5 fruit fly cellular contexts compared by ENCODE assay signal in the genomic region with DNA sequence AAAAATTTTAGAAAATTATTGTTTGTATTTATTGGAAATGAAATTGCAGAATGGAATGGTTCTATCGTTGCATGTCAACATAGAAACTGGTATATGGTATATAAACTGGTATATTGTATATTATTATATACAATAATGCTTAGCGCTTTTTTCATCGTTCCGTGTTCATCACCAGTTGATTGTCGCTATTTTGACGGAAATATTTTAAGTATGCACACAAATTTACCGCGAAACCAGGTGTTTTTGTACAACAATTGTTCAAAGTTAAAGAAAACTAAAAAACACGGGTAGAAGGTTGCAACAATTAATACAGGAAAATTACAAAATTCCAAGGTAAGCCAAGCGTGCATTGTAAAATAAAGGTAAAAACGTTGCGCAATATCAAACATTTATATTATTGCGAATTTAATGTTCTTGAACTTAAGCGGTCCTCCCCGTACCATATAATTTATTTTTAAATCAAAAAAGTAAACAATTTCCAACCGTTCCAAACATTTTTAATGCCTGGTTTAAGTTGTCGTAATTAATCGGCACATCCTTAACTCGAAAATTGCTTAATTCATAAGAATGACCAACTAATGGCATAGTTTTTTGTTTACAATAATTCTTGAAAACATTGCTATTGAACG.
TF ChIP-seq lines count a peak whose summit lies in the region.

A gene (plus strand): TSS at position 153 of the 629 bp plus-strand sequence.

- no peak for TF ChIP-seq CTCF in whole organism, embryonic (GFP tag; optimal IDR thresholded peaks at IDR 0.05; lab: Kevin White, UChicago)

TF ChIP-seq in whole organism, adult, 20 proteins besides CTCF, POLR2A, EP300 and RAD21:
- TF ChIP-seq kay (GFP tag; lab: Kevin White, UChicago; ENCODE audit: borderline replicate concordance) (peak; percentile 58), CG7045 (GFP tag; optimal IDR thresholded peaks at IDR 0.05; lab: Kevin White, UChicago) (no peak)

TF ChIP-seq in whole organism, embryonic, 481 proteins besides CTCF, POLR2A, EP300 and RAD21 (continues in another document):
- TF ChIP-seq CG1024 (GFP tag; IDR thresholded peaks at IDR 0.05; lab: Robert Waterston, UW) (peak; percentile 99), CG12659 (GFP tag; optimal IDR thresholded peaks at IDR 0.05; lab: Kevin White, UChicago) (peak; percentile 47), CG33213 (GFP tag; optimal IDR thresholded peaks at IDR 0.05; lab: Kevin White, UChicago) (peak; percentile 32), pfk (GFP tag; optimal IDR thresholded peaks at IDR 0.05; lab: Kevin White, UChicago) (peak; percentile 91), CG30020 (tag; optimal IDR thresholded peaks at IDR 0.05; lab: Kevin White, UChicago) (peak; percentile 99), HmgZ (tag; optimal IDR thresholded peaks at IDR 0.05; lab: Kevin White, UChicago) (peak; percentile 0), CG3847 (GFP tag; IDR thresholded peaks at IDR 0.05; lab: Robert Waterston, UW) (no peak), CG13296 (GFP tag; optimal IDR thresholded peaks at IDR 0.05; lab: Kevin White, UChicago) (no peak), CG34224 (GFP tag; IDR thresholded peaks at IDR 0.05; lab: Robert Waterston, UW; ENCODE audit: partially characterized antibody) (no peak), slou (GFP tag; optimal IDR thresholded peaks at IDR 0.05; lab: Kevin White, UChicago) (no peak), CG17361 (GFP tag; IDR thresholded peaks at IDR 0.05; lab: Robert Waterston, UW) (peak; percentile 29; the same call in 1 of the 3 replicates), CG11085 (GFP tag; IDR thresholded peaks at IDR 0.05; lab: Robert Waterston, UW) (no peak), ken (GFP tag; IDR thresholded peaks at IDR 0.05; lab: Robert Waterston, UW) (no peak), ssp (GFP tag; IDR thresholded peaks at IDR 0.05; lab: Robert Waterston, UW) (peak; percentile 98), knrl (GFP tag; IDR thresholded peaks at IDR 0.05; lab: Robert Waterston, UW; ENCODE audit: partially characterized antibody) (0 out of 3 replicates have a peak, but pooled peaks have one; percentile 7), CG1603 (tag; optimal IDR thresholded peaks at IDR 0.05; lab: Kevin White, UChicago) (peak; percentile 100), row (GFP tag; IDR thresholded peaks at IDR 0.05; lab: Robert Waterston, UW) (peak; percentile 71), CG8089 (GFP tag; optimal IDR thresholded peaks at IDR 0.05; lab: Kevin White, UChicago) (peak; percentile 35), CG10431 (GFP tag; optimal IDR thresholded peaks at IDR 0.05; lab: Kevin White, UChicago) (no peak)

TF ChIP-seq in whole organism, prepupa, 60 proteins besides CTCF, POLR2A, EP300 and RAD21:
- TF ChIP-seq svp (GFP tag; lab: Kevin White, UChicago) (peak; percentile 38), ss (GFP tag; optimal IDR thresholded peaks at IDR 0.05; lab: Kevin White, UChicago) (no peak), salr (GFP tag; optimal IDR thresholded peaks at IDR 0.05; lab: Kevin White, UChicago) (peak in 1 of 2 experiments; percentile 13), CG3919 (GFP tag; optimal IDR thresholded peaks at IDR 0.05; lab: Kevin White, UChicago) (no peak), Eip78C (GFP tag; lab: Kevin White, UChicago) (peak; percentile 18), CG10631 (GFP tag; optimal IDR thresholded peaks at IDR 0.05; lab: Kevin White, UChicago) (no peak)
TF ChIP-seq in whole organism, prepupa: peak in this region for 3.

TF ChIP-seq in whole organism, pupa, 21 proteins besides CTCF, POLR2A, EP300 and RAD21:
- peak; percentile 19 for TF ChIP-seq CG8159 (tag; optimal IDR thresholded peaks at IDR 0.05; lab: Kevin White, UChicago)
- no peak for TF ChIP-seq gl (tag; optimal IDR thresholded peaks at IDR 0.05; lab: Kevin White, UChicago)

TF ChIP-seq in whole organism, wandering third instar larva, 38 proteins besides CTCF, POLR2A, EP300 and RAD21:
- TF ChIP-seq N (GFP tag; optimal IDR thresholded peaks at IDR 0.05; lab: Kevin White, UChicago): peak; percentile 20
- TF ChIP-seq Hr83 (GFP tag; optimal IDR thresholded peaks at IDR 0.05; lab: Kevin White, UChicago; ENCODE audit: poor library complexity, severe bottlenecking): no peak
TF ChIP-seq in whole organism, wandering third instar larva: peak in this region for 1.
